Fruit fly (Drosophila melanogaster): ENCODE measurements around the gene CG12479.

DNA sequence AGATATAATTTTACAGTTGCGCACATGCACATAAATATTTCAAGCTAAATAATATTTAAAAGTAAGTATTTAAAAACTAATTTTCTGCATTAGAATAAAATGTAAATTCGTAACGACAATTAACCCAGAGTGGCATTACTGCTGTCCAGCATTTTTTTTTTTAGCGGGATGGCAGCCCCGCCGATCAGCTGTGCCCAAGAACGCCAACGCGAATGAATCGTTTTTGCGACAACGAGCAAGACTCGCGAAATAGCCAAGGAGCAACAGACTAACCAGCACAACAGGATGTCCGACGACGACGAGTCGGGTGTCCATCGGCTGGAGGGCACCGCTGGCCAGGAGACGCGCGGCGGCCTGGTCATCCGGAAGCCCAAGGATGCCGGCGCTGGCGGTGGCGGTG lies 49.4 kb upstream of the CG12479 start, which contains the start of gene Prp16:
- no peak for TF ChIP-seq insv (optimal IDR thresholded peaks at IDR 0.05)
- no peak for TF ChIP-seq psq (optimal IDR thresholded peaks at IDR 0.05)
- no peak for TF ChIP-seq h (optimal IDR thresholded peaks at IDR 0.05)
